Worm (Caenorhabditis elegans): ENCODE data around the gene gcy-36.
A peak's percentile ranks its signal among the peaks of the same experiment; 100 is the strongest.

gcy-36 gene

DNA sequence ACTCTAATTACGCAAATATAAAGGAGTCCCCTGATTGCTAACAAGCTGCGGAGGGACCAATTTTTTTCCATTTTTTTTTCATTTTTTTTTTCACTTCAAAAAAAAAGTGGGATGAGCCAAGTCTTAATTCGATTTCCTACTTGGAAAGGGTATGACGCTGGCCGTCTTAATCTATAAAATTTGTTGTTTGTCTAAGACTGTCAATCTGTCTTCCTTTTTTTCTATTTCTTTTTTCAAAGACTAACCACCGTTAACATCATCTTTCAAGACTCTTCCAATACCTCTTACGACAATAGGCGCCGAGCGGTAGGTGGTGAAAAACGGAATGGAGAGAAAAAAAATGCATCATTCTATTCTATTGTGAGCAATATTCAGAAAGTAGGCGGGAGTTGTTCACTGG, 13.8 kb upstream of the gcy-36 start:
- TF ChIP-seq nhr-90 (tag; optimal IDR thresholded peaks at IDR 0.05; ENCODE audit: poor library complexity) (no peak), nhr-11 (tag; optimal IDR thresholded peaks at IDR 0.05) (no peak), Y116A8C.19 (tag; optimal IDR thresholded peaks at IDR 0.05; ENCODE audit: borderline replicate concordance) (no peak), swsn-7 (tag; optimal IDR thresholded peaks at IDR 0.05) (no peak), mab-9 (GFP tag; IDR thresholded peaks at IDR 0.05) (no peak), lsy-2 (tag; optimal IDR thresholded peaks at IDR 0.05) (no peak), skn-1 (tag; optimal IDR thresholded peaks at IDR 0.05) (no peak), tlp-1 (tag; optimal IDR thresholded peaks at IDR 0.05) (no peak), rnt-1 (tag; optimal IDR thresholded peaks at IDR 0.05) (no peak), ztf-4 (tag; optimal IDR thresholded peaks at IDR 0.05) (no peak)

DNA sequence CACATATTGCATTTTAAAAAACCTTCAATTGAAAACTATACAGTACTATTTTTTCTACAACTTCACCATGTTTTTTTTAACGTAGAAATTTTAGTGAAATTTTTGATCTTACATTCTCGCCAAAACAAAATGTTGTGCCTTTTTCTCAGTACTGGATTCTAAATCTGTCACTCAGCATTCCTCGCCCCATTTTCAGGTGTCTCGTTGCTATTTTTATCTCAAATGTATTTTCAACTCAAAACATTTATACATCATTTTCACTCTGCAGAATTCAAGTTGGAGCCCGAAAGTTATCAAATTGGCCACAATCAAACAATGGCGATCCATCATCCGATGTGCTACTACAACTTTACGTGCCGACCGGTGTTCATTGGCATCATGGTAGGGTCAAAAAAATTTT, 12.8 kb upstream of the gcy-36 start, which contains the start of gene sprr-1:
Gene sprr-1, plus strand, starts transcription at position 269 of the 400 bp plus-strand sequence.
- TF ChIP-seq hlh-17 (GFP tag; optimal IDR thresholded peaks at IDR 0.05; ENCODE audit: borderline replicate concordance) (no peak), swsn-7 (tag; optimal IDR thresholded peaks at IDR 0.05) (no peak), nhr-237 (tag; optimal IDR thresholded peaks at IDR 0.05) (no peak), aly-2 (tag; optimal IDR thresholded peaks at IDR 0.05) (no peak), ets-5 (GFP tag; IDR thresholded peaks at IDR 0.05) (no peak), efl-1 (optimal IDR thresholded peaks at IDR 0.05) (no peak), efl-1 (GFP tag; optimal IDR thresholded peaks at IDR 0.05 in 1 of 2) (no peak), ceh-82 (tag; optimal IDR thresholded peaks at IDR 0.05) (no peak), hlh-4 (tag; optimal IDR thresholded peaks at IDR 0.05) (no peak), ceh-90 (tag; optimal IDR thresholded peaks at IDR 0.05) (no peak), nhr-76 (tag; optimal IDR thresholded peaks at IDR 0.05) (no peak)

ce11 chrX:15468657-15469056, 10.2 kb upstream of the gcy-36 start:
- TF ChIP-seq snpc-4 (tag; optimal IDR thresholded peaks at IDR 0.05) (peak; percentile 24), fkh-10 (GFP tag; optimal IDR thresholded peaks at IDR 0.05) (no peak)

DNA sequence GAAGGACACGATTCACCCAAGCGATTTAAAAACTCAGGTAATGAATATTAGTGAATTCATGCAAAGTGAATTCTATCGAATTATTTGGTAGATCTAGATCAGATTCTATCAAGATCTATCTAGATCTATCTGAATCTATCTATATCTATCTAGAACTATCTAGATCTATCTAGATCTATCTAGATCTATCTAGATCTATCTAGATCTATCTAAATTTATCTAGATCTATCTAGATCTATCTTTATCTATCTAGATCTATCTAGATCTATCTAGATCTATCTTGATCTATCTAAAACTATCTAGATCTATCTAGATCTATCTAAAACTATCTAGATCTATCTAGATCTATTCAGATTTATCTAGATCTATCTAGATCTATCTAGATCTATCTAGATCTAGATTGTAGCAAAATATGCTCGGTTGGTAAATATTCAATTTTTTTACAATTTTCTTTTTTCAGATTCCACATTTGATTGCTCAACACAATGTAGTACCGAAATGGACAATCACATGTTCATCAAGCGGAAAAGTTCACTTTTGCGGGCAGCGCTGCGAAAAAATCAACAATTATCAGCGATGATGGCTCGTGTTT, 8.8 kb upstream of the gcy-36 start:
- TF ChIP-seq pqm-1 (tag; optimal IDR thresholded peaks at IDR 0.05), result no peak
- no peak for TF ChIP-seq hlh-4 (tag; optimal IDR thresholded peaks at IDR 0.05)
- peak; percentile 68 for TF ChIP-seq nhr-85 (tag)

DNA sequence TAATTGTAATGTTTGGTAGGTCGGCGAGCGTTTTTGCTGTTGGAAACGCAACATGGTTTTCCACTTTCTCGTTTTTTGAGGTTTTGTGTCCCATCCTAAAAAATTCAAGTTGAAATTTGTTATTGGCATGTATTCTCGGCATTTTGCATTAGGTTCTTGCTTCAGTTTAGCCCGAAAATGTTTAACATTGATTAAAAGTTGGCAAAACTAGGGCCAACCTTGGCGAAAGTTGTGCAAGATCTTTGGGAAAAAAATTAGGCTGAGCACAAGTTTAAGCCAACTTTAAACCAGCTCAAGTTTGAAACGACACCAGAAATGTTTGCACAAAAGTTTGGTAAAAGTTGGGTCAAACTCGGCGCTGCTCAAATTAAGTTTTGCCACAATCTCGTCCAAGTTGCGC, 1.5 kb upstream of the gcy-36 start, which contains the start of gene exc-1:
Gene exc-1, minus strand, starts transcription at position 101 of the 400 bp plus-strand sequence.
- no peak for TF ChIP-seq C16A3.4 (tag; optimal IDR thresholded peaks at IDR 0.05)
- no peak for TF ChIP-seq mab-9 (GFP tag; IDR thresholded peaks at IDR 0.05)
- TF ChIP-seq lin-15B (tag; optimal IDR thresholded peaks at IDR 0.05), result no peak
- no peak for TF ChIP-seq unc-86 (tag; optimal IDR thresholded peaks at IDR 0.05)
- TF ChIP-seq fkh-10 (GFP tag; optimal IDR thresholded peaks at IDR 0.05), result no peak
- no peak for TF ChIP-seq rnt-1 (tag; optimal IDR thresholded peaks at IDR 0.05)
- no peak for TF ChIP-seq tlp-1 (tag; optimal IDR thresholded peaks at IDR 0.05)
- no peak for TF ChIP-seq nhr-76 (tag; optimal IDR thresholded peaks at IDR 0.05)
- no peak for TF ChIP-seq lin-13 (GFP tag; optimal IDR thresholded peaks at IDR 0.05)
- no peak for TF ChIP-seq fos-1 (tag; optimal IDR thresholded peaks at IDR 0.05)

ce11 chrX:15485262-15485661, 6.4 kb downstream of the gcy-36 start:
- TF ChIP-seq pag-3 (tag; optimal IDR thresholded peaks at IDR 0.05; ENCODE audit: borderline replicate concordance, insufficient read depth) (no peak), skn-1 (tag; optimal IDR thresholded peaks at IDR 0.05) (no peak), lin-14 (GFP tag; optimal IDR thresholded peaks at IDR 0.05) (peak; percentile 37), lin-13 (GFP tag; optimal IDR thresholded peaks at IDR 0.05) (no peak), C16A3.4 (tag; optimal IDR thresholded peaks at IDR 0.05) (no peak), C04F5.9 (tag; optimal IDR thresholded peaks at IDR 0.05) (no peak), Y116A8C.19 (tag; optimal IDR thresholded peaks at IDR 0.05; ENCODE audit: borderline replicate concordance) (no peak), nhr-85 (tag) (peak; percentile 62), mep-1 (tag; optimal IDR thresholded peaks at IDR 0.05) (no peak), grh-1 (GFP tag; IDR thresholded peaks at IDR 0.05) (no peak), ceh-90 (tag; optimal IDR thresholded peaks at IDR 0.05) (no peak), ceh-63 (GFP tag; optimal IDR thresholded peaks at IDR 0.05) (no peak), snu-23 (GFP tag; optimal IDR thresholded peaks at IDR 0.05) (peak; percentile 11), blmp-1 (tag; optimal IDR thresholded peaks at IDR 0.05) (no peak), pqm-1 (tag; optimal IDR thresholded peaks at IDR 0.05) (no peak), ama-1 (optimal IDR thresholded peaks at IDR 0.05) (no peak), hpl-2 (GFP tag; optimal IDR thresholded peaks at IDR 0.05) (no peak), hlh-17 (GFP tag; optimal IDR thresholded peaks at IDR 0.05; ENCODE audit: borderline replicate concordance) (no peak), sox-4 (tag; optimal IDR thresholded peaks at IDR 0.05) (no peak), efl-3 (GFP tag; optimal IDR thresholded peaks at IDR 0.05) (no peak), rnt-1 (tag; optimal IDR thresholded peaks at IDR 0.05) (peak; percentile 17), tlp-1 (tag; optimal IDR thresholded peaks at IDR 0.05) (no peak)
